Worm (Caenorhabditis elegans) whole organism, L3 larva: ENCODE measurements around the gene F21C10.11.

Experiments
- egl-27 ChIP-seq: sonication (generic microtip); optimal IDR thresholded peaks from 4 replicates; lab custom pipeline; 2017; ENCODE audit warnings: missing biosample characterization, missing genetic modification reagents, missing genetic modification characterization
- jun-1 ChIP-seq: fragments of 150-350 bp; optimal IDR thresholded peaks from 2 replicates; lab custom pipeline; 2014; ENCODE audit warnings: missing biosample characterization, missing genetic modification reagents, missing genetic modification characterization
- nhr-12 ChIP-seq: fragments of 150-350 bp; optimal IDR thresholded peaks from 2 replicates; lab custom pipeline; 2014; ENCODE audit warnings: missing biosample characterization, missing genetic modification characterization
- pha-4 ChIP-seq: fragments of 150-350 bp; optimal IDR thresholded peaks from 2 replicates; lab custom pipeline; 2014; ENCODE audit warnings: missing biosample characterization, missing genetic modification reagents, missing genetic modification characterization
- pqm-1 ChIP-seq: fragments of 150-350 bp; optimal IDR thresholded peaks from 2 replicates; lab custom pipeline; 2017; ENCODE audit warnings: missing biosample characterization, missing genetic modification characterization, inconsistent platforms
- sea-2 ChIP-seq: fragments of 150-350 bp; sonication (generic microtip); optimal IDR thresholded peaks from 4 replicates; lab custom pipeline; 2014; ENCODE audit warnings: missing biosample characterization, missing genetic modification reagents, missing genetic modification characterization
- skn-1 ChIP-seq: fragments of 150-350 bp; optimal IDR thresholded peaks from 2 replicates; lab custom pipeline; 2014; ENCODE audit warnings: missing biosample characterization, missing genetic modification characterization
- unc-62 ChIP-seq: fragments of 150-350 bp; sonication (generic microtip); optimal IDR thresholded peaks from 4 replicates; lab custom pipeline; 2014; ENCODE audit warnings: missing biosample characterization, missing genetic modification reagents, missing genetic modification characterization

- TF ChIP-seq pha-4 (tag; lab: Kevin White, UChicago) (no peak), egl-27 (tag; lab: Kevin White, UChicago) (no peak), skn-1 (tag; lab: Kevin White, UChicago) (no peak), unc-62 (GFP tag; lab: Kevin White, UChicago) (no peak), pqm-1 (no peak), sea-2 (GFP tag; lab: Kevin White, UChicago) (no peak), jun-1 (tag; lab: Kevin White, UChicago) (no peak), nhr-12 (tag; lab: Kevin White, UChicago) (no peak)
Observed at ce11 chrV:9160224-9160886, 37.1 kb downstream of the F21C10.11 start, which contains the start of gene col-144.
